Fruit fly (Drosophila melanogaster) whole organism, embryonic: ENCODE data around the gene Ns4.

Experiments
- BtbVII ChIP-seq: fragments of 200-800 bp; sonication (Bioruptor generic); optimal IDR thresholded peaks from 3 replicates; lab custom pipeline; 2017; ENCODE audit warnings: missing biosample characterization, mild to moderate bottlenecking, missing genetic modification characterization
- CG10959 ChIP-seq: fragments of 200-800 bp; sonication (Bioruptor generic); IDR thresholded peaks from 2 replicates; pipeline ENCODE4 v1.3.6; 2022; ENCODE audit warnings: missing biosample characterization, missing genetic modification characterization
- CG13287 ChIP-seq: fragments of 200-800 bp; sonication (Bioruptor generic); IDR thresholded peaks from 2 replicates; pipeline ENCODE4 v1.3.6; 2022; ENCODE audit warnings: missing biosample characterization, missing genetic modification characterization; ENCODE audit not compliant: partially characterized antibody
- CG15073 ChIP-seq: fragments of 200-800 bp; sonication (Bioruptor generic); optimal IDR thresholded peaks from 2 replicates; lab custom pipeline; 2016; ENCODE audit warnings: missing biosample characterization, missing genetic modification characterization
- CG15479 ChIP-seq: fragments of 200-800 bp; sonication (Bioruptor generic); optimal IDR thresholded peaks from 3 replicates; lab custom pipeline; 2019; ENCODE audit warnings: missing biosample characterization, mild to moderate bottlenecking, missing genetic modification characterization, moderate library complexity
- CG18619 ChIP-seq: fragments of 200-800 bp; sonication (Bioruptor generic); optimal IDR thresholded peaks from 3 replicates; lab custom pipeline; 2017; ENCODE audit warnings: missing biosample characterization, mild to moderate bottlenecking, missing genetic modification characterization
- CG2202 ChIP-seq: fragments of 200-800 bp; sonication (Bioruptor generic); optimal IDR thresholded peaks from 2 replicates; lab custom pipeline; 2018; ENCODE audit warnings: missing biosample characterization, mild to moderate bottlenecking, missing genetic modification characterization
- CG30403 ChIP-seq: fragments of 200-800 bp; sonication (Bioruptor generic); optimal IDR thresholded peaks from 3 replicates; lab custom pipeline; 2016; ENCODE audit warnings: missing biosample characterization, missing genetic modification characterization
- CG32532 ChIP-seq: fragments of 200-800 bp; sonication (Bioruptor generic); IDR thresholded peaks from 2 replicates; pipeline ENCODE4 v1.3.6; 2022; ENCODE audit warnings: missing biosample characterization, missing genetic modification characterization
- CG32767 ChIP-seq: fragments of 200-800 bp; sonication (Bioruptor generic); IDR thresholded peaks from 2 replicates; pipeline ENCODE4 v1.3.6; 2022; ENCODE audit warnings: missing biosample characterization, missing genetic modification characterization
- CG3838 ChIP-seq: fragments of 200-800 bp; sonication (Bioruptor generic); optimal IDR thresholded peaks from 3 replicates; lab custom pipeline; 2016; ENCODE audit warnings: missing biosample characterization, missing genetic modification characterization
- CG4707 ChIP-seq: fragments of 200-800 bp; sonication (Bioruptor generic); optimal IDR thresholded peaks from 2 replicates; lab custom pipeline; 2018; ENCODE audit warnings: missing biosample characterization, mild to moderate bottlenecking, missing genetic modification characterization, moderate library complexity
- CG6791 ChIP-seq: fragments of 200-800 bp; sonication (Bioruptor generic); IDR thresholded peaks from 3 replicates; pipeline ENCODE4 v1.3.6; 2022; ENCODE audit warnings: missing biosample characterization, missing genetic modification characterization; ENCODE audit not compliant: partially characterized antibody
- CG6813 ChIP-seq: fragments of 200-800 bp; sonication (Bioruptor generic); optimal IDR thresholded peaks from 2 replicates; lab custom pipeline; 2017; ENCODE audit warnings: missing biosample characterization, missing genetic modification characterization, mild to moderate bottlenecking, moderate library complexity, missing genetic modification reagents
- CG7745 ChIP-seq: fragments of 200-800 bp; sonication (Bioruptor generic); optimal IDR thresholded peaks from 2 replicates; lab custom pipeline; 2018; ENCODE audit warnings: missing biosample characterization, mild to moderate bottlenecking, missing genetic modification characterization, moderate library complexity
- CG7963 ChIP-seq: fragments of 200-800 bp; sonication (Bioruptor generic); IDR thresholded peaks from 3 replicates; pipeline ENCODE4 v1.3.6; 2022; ENCODE audit warnings: missing biosample characterization, missing genetic modification characterization; ENCODE audit not compliant: partially characterized antibody
- CG8281 ChIP-seq: fragments of 200-800 bp; sonication (Bioruptor generic); optimal IDR thresholded peaks from 2 replicates; lab custom pipeline; 2018; ENCODE audit warnings: missing biosample characterization, mild to moderate bottlenecking, missing genetic modification characterization, moderate library complexity
- CG8290 ChIP-seq, 3 experiments: fragments of 200-800 bp; sonication (Bioruptor generic); optimal IDR thresholded peaks; 2 replicates each; lab custom pipeline; 2016 to 2019; ENCODE audit warnings: missing biosample characterization in 3 of 3, missing genetic modification characterization in 3 of 3, mild to moderate bottlenecking in 2 of 3, moderate library complexity in 1 of 3
- CG8478 ChIP-seq: fragments of >200 bp; optimal IDR thresholded peaks from 2 replicates; lab custom pipeline; 2018
- CG9609 ChIP-seq: fragments of 200-800 bp; sonication (Bioruptor generic); optimal IDR thresholded peaks from 3 replicates; lab custom pipeline; 2016; ENCODE audit warnings: missing biosample characterization, missing genetic modification characterization
- CHES-1-like ChIP-seq: fragments of 200-800 bp; sonication (Bioruptor generic); optimal IDR thresholded peaks from 2 replicates; lab custom pipeline; 2016; ENCODE audit warnings: missing biosample characterization, missing genetic modification characterization
- Dad ChIP-seq: fragments of 200-800 bp; sonication (Bioruptor generic); optimal IDR thresholded peaks from 3 replicates; lab custom pipeline; 2016; ENCODE audit warnings: missing biosample characterization, missing genetic modification characterization
- Doc2 ChIP-seq: fragments of 200-800 bp; sonication (Bioruptor generic); IDR thresholded peaks from 2 replicates; pipeline ENCODE4 v1.3.6; 2022; ENCODE audit warnings: missing biosample characterization, missing genetic modification characterization
- E2f2 ChIP-seq: fragments of 200-800 bp; sonication (Bioruptor generic); IDR thresholded peaks from 2 replicates; pipeline ENCODE4 v1.3.6; 2022; ENCODE audit warnings: missing biosample characterization, missing genetic modification characterization
- Eip74EF ChIP-seq, 2 experiments: fragments of 200-800 bp in 1 of 2; fragments of >200 bp in 1 of 2; sonication (Bioruptor generic) in 1 of 2; optimal IDR thresholded peaks; 2 replicates each; lab custom pipeline; 2017 to 2019; ENCODE audit warnings: missing biosample characterization in 2 of 2, missing genetic modification characterization in 2 of 2, mild to moderate bottlenecking in 1 of 2, moderate library complexity in 1 of 2
- Fer1 ChIP-seq: fragments of 200-800 bp; sonication (Bioruptor generic); optimal IDR thresholded peaks from 2 replicates; lab custom pipeline; 2017; ENCODE audit warnings: missing biosample characterization, mild to moderate bottlenecking, missing genetic modification characterization
- HLHmδ ChIP-seq: fragments of 200-800 bp; sonication (Bioruptor generic); optimal IDR thresholded peaks from 2 replicates; lab custom pipeline; 2018; ENCODE audit warnings: missing biosample characterization, mild to moderate bottlenecking, missing genetic modification characterization, moderate library complexity
- Hand ChIP-seq: fragments of 200-800 bp; sonication (Bioruptor generic); optimal IDR thresholded peaks from 2 replicates; lab custom pipeline; 2017; ENCODE audit warnings: mild to moderate bottlenecking, missing biosample characterization, missing genetic modification reagents, missing genetic modification characterization
- Lpt ChIP-seq: fragments of >200 bp; optimal IDR thresholded peaks from 2 replicates; lab custom pipeline; 2018; ENCODE audit warnings: missing biosample characterization, missing genetic modification characterization
- NFAT ChIP-seq: fragments of 200-800 bp; sonication (Bioruptor generic); IDR thresholded peaks from 2 replicates; pipeline ENCODE4 v1.3.6; 2022; ENCODE audit warnings: missing biosample characterization, missing genetic modification characterization
- Oaz ChIP-seq: fragments of 200-800 bp; sonication (Bioruptor generic); IDR thresholded peaks from 2 replicates; pipeline ENCODE4 v1.3.6; 2022; ENCODE audit warnings: missing biosample characterization, missing genetic modification characterization
- Opbp ChIP-seq: fragments of 200-800 bp; sonication (Bioruptor generic); IDR thresholded peaks from 3 replicates; pipeline ENCODE4 v1.3.6; 2022; ENCODE audit warnings: missing biosample characterization, missing genetic modification characterization; ENCODE audit not compliant: partially characterized antibody
- Rfx ChIP-seq: fragments of 200-800 bp; sonication (Bioruptor generic); IDR thresholded peaks from 2 replicates; pipeline ENCODE4 v1.3.6; 2022; ENCODE audit warnings: missing biosample characterization, missing genetic modification characterization
- Sin3A ChIP-seq: fragments of >200 bp; optimal IDR thresholded peaks from 2 replicates; lab custom pipeline; 2018
- Sry-δ ChIP-seq: fragments of 200-800 bp; sonication (Bioruptor generic); optimal IDR thresholded peaks from 2 replicates; lab custom pipeline; 2016; ENCODE audit warnings: missing biosample characterization, missing genetic modification characterization
- cg ChIP-seq: fragments of 200-800 bp; sonication (Bioruptor generic); optimal IDR thresholded peaks from 3 replicates; lab custom pipeline; 2019; ENCODE audit warnings: missing biosample characterization, mild to moderate bottlenecking, missing genetic modification characterization, moderate library complexity
- cwo ChIP-seq: fragments of 200-800 bp; sonication (Bioruptor generic); optimal IDR thresholded peaks from 3 replicates; lab custom pipeline; 2017; ENCODE audit warnings: missing biosample characterization, missing genetic modification characterization, mild to moderate bottlenecking, moderate library complexity, missing genetic modification reagents
- disco-r ChIP-seq: fragments of 200-800 bp; sonication (Bioruptor generic); optimal IDR thresholded peaks from 2 replicates; lab custom pipeline; 2016; ENCODE audit warnings: missing biosample characterization, missing genetic modification characterization
- en ChIP-seq: fragments of 200-800 bp; sonication (Bioruptor generic); optimal IDR thresholded peaks from 2 replicates; lab custom pipeline; 2016; ENCODE audit warnings: missing biosample characterization, missing genetic modification characterization
- fd96Cb ChIP-seq: fragments of 200-800 bp; sonication (Bioruptor generic); optimal IDR thresholded peaks from 2 replicates; lab custom pipeline; 2018; ENCODE audit warnings: missing biosample characterization, mild to moderate bottlenecking, missing genetic modification characterization, moderate library complexity
- gfzf ChIP-seq: fragments of 200-800 bp; sonication (Bioruptor generic); optimal IDR thresholded peaks from 2 replicates; lab custom pipeline; 2016; ENCODE audit warnings: missing biosample characterization, mild to moderate bottlenecking, missing genetic modification characterization, moderate library complexity
- gsb ChIP-seq: fragments of 200-800 bp; sonication (Bioruptor generic); IDR thresholded peaks from 2 replicates; pipeline ENCODE4 v1.3.6; 2022; ENCODE audit warnings: missing biosample characterization, missing genetic modification characterization
- inv ChIP-seq: fragments of 200-800 bp; sonication (Bioruptor generic); IDR thresholded peaks from 2 replicates; pipeline ENCODE4 v1.3.6; 2022; ENCODE audit warnings: missing biosample characterization, missing genetic modification characterization; ENCODE audit not compliant: partially characterized antibody
- maf-S ChIP-seq: fragments of 200-800 bp; sonication (Bioruptor generic); optimal IDR thresholded peaks from 2 replicates; lab custom pipeline; 2016; ENCODE audit warnings: missing biosample characterization, missing genetic modification characterization
- slp2 ChIP-seq: fragments of 200-800 bp; sonication (Bioruptor generic); optimal IDR thresholded peaks from 2 replicates; lab custom pipeline; 2016; ENCODE audit warnings: missing biosample characterization, missing genetic modification characterization
- sr ChIP-seq: fragments of 200-800 bp; sonication (Bioruptor generic); IDR thresholded peaks from 3 replicates; pipeline ENCODE4 v1.3.6; 2022; ENCODE audit warnings: missing biosample characterization, missing genetic modification characterization
- stc ChIP-seq: fragments of 200-800 bp; sonication (Bioruptor generic); IDR thresholded peaks from 2 replicates; pipeline ENCODE4 v1.3.6; 2022; ENCODE audit warnings: missing biosample characterization, missing genetic modification characterization
- tio ChIP-seq: fragments of 200-800 bp; sonication (Bioruptor generic); optimal IDR thresholded peaks from 2 replicates; lab custom pipeline; 2017; ENCODE audit warnings: missing biosample characterization, missing genetic modification characterization, inconsistent platforms
- tx ChIP-seq: fragments of 200-800 bp; sonication (Bioruptor generic); optimal IDR thresholded peaks from 2 replicates; lab custom pipeline; 2016; ENCODE audit warnings: missing biosample characterization, missing genetic modification characterization
- vfl ChIP-seq: fragments of 200-800 bp; sonication (Bioruptor generic); optimal IDR thresholded peaks from 2 replicates; lab custom pipeline; 2016; ENCODE audit warnings: missing biosample characterization, missing genetic modification characterization

Gene Ns4

dm6 chr2L:20787271-20787791 lies 35.1 kb downstream of the Ns4 start, which contains the start of gene Pomp (continued):
- TF ChIP-seq CG9609 (GFP tag; lab: Kevin White, UChicago): peak; percentile 51
- no peak for TF ChIP-seq CG15479
- peak; percentile 80 for TF ChIP-seq CG6813
- no peak for TF ChIP-seq CG8478 (lab: Kevin White, UChicago)
- peak; percentile 25 for TF ChIP-seq Dad (GFP tag; lab: Kevin White, UChicago)
- peak; percentile 84 for TF ChIP-seq cwo (GFP tag; lab: Kevin White, UChicago)
- no peak for TF ChIP-seq CG7745
- peak; percentile 63 for TF ChIP-seq CG8290 (GFP tag; optimal IDR thresholded peaks at IDR 0.05; lab: Kevin White, UChicago)
- peak in 1 of 2 experiments; percentile 83 for TF ChIP-seq CG8290 (tag; optimal IDR thresholded peaks at IDR 0.05; lab: Kevin White, UChicago)
- TF ChIP-seq vfl: peak; percentile 74
- TF ChIP-seq Sry-δ (GFP tag; lab: Kevin White, UChicago): peak; percentile 93
- peak; percentile 62 for TF ChIP-seq maf-S (GFP tag; lab: Kevin White, UChicago)
- peak; percentile 92 for TF ChIP-seq CG32532 (GFP tag; lab: Robert Waterston, UW)
- TF ChIP-seq E2f2: peak; percentile 73
- TF ChIP-seq slp2 (GFP tag; lab: Kevin White, UChicago): peak; percentile 12
- TF ChIP-seq Lpt: no peak
- TF ChIP-seq Rfx (GFP tag; lab: Robert Waterston, UW): peak; percentile 88
- TF ChIP-seq CG2202 (tag; lab: Kevin White, UChicago): peak; percentile 61
- TF ChIP-seq disco-r (GFP tag; lab: Kevin White, UChicago): no peak
- TF ChIP-seq NFAT (GFP tag; lab: Robert Waterston, UW): peak; percentile 92
- TF ChIP-seq Fer1 (GFP tag; lab: Kevin White, UChicago): peak; percentile 86
- TF ChIP-seq tio (GFP tag; lab: Kevin White, UChicago): peak; percentile 75
- peak; percentile 27; the same call in 1 of the 3 replicates for TF ChIP-seq CG7963 (GFP tag; lab: Robert Waterston, UW)
- peak; percentile 56; the same call in 2 of the 3 replicates for TF ChIP-seq sr (GFP tag; lab: Robert Waterston, UW)
- no peak for TF ChIP-seq CG3838
- peak; percentile 53; the same call in 1 of the 2 replicates for TF ChIP-seq CG32767
- peak; percentile 23 for TF ChIP-seq Hand
- peak; percentile 90 for TF ChIP-seq stc (GFP tag; lab: Robert Waterston, UW)
- peak; percentile 47 for TF ChIP-seq gfzf (GFP tag; lab: Kevin White, UChicago)
- TF ChIP-seq en (GFP tag; lab: Kevin White, UChicago): peak; percentile 9
- no peak; the same call in 1 of the 2 replicates for TF ChIP-seq Doc2
- TF ChIP-seq HLHmδ: no peak
- TF ChIP-seq Opbp: peak; percentile 53; the same call in 1 of the 3 replicates
- TF ChIP-seq CG6791 (GFP tag; lab: Robert Waterston, UW): peak; percentile 53; the same call in 2 of the 3 replicates
- TF ChIP-seq CG18619 (GFP tag; lab: Kevin White, UChicago): peak; percentile 78
- TF ChIP-seq gsb: peak; percentile 69
- TF ChIP-seq CG30403 (GFP tag; lab: Kevin White, UChicago): peak; percentile 86
- TF ChIP-seq BtbVII (GFP tag; lab: Kevin White, UChicago): peak; percentile 78
- no peak for TF ChIP-seq cg (GFP tag; lab: Kevin White, UChicago)
- peak; percentile 71 for TF ChIP-seq CG10959
- TF ChIP-seq fd96Cb: peak; percentile 88
- TF ChIP-seq CG15073 (GFP tag; lab: Kevin White, UChicago): peak; percentile 23
- peak; percentile 44 for TF ChIP-seq tx
- no peak for TF ChIP-seq Sin3A (lab: Kevin White, UChicago)
- TF ChIP-seq CHES-1-like: peak; percentile 81
- peak; percentile 56 for TF ChIP-seq inv (GFP tag; lab: Robert Waterston, UW)
- peak; percentile 61 for TF ChIP-seq Oaz (GFP tag; lab: Robert Waterston, UW)
- peak; percentile 81 for TF ChIP-seq CG13287 (GFP tag; lab: Robert Waterston, UW)
- TF ChIP-seq CG8281 (tag; lab: Kevin White, UChicago): peak; percentile 44
- peak; percentile 37 for TF ChIP-seq CG4707
- TF ChIP-seq Eip74EF (GFP tag; optimal IDR thresholded peaks at IDR 0.05; lab: Kevin White, UChicago): peak in 1 of 2 experiments; percentile 75
